Worm (Caenorhabditis elegans) whole organism, L4 larva: ENCODE data around the gene ver-4.

Experiments
- F10B5.3 ChIP-seq: sonication (generic microtip); optimal IDR thresholded peaks from 2 replicates; lab custom pipeline; 2016; ENCODE audit warnings: mild to moderate bottlenecking, missing genetic modification characterization, missing compliant biosample characterization
- R02D3.7 ChIP-seq: fragments of 150-350 bp; sonication (generic microtip); optimal IDR thresholded peaks from 3 replicates; lab custom pipeline; 2014; ENCODE audit warnings: missing biosample characterization, missing genetic modification characterization
- aha-1 ChIP-seq: fragments of 150-350 bp; peaks from one replicate; lab custom pipeline; 2014; ENCODE audit warnings: missing biosample characterization, missing genetic modification characterization
- arid-1 ChIP-seq: fragments of 200-800 bp; sonication (Bioruptor generic); conservative IDR thresholded peaks from 2 replicates; pipeline ENCODE4 v1.3.6; 2022; ENCODE audit warnings: missing genetic modification reagents, missing genetic modification characterization, missing compliant biosample characterization
- ceh-62 ChIP-seq: sonication (generic microtip); optimal IDR thresholded peaks from 2 replicates; lab custom pipeline; 2017; ENCODE audit warnings: missing biosample characterization, missing genetic modification characterization
- cey-2 ChIP-seq: sonication (generic microtip); optimal IDR thresholded peaks from 3 replicates; lab custom pipeline; 2017; ENCODE audit warnings: missing genetic modification characterization, mild to moderate bottlenecking, missing compliant biosample characterization, antibody characterized with exemption, borderline replicate concordance; ENCODE audit not compliant: insufficient read depth
- dmd-6 ChIP-seq: fragments of 200-800 bp; sonication (Bioruptor generic); IDR thresholded peaks from 2 replicates; pipeline ENCODE4 v1.3.6; 2022; ENCODE audit warnings: missing genetic modification reagents, missing genetic modification characterization, missing compliant biosample characterization
- dve-1 ChIP-seq: sonication (generic microtip); optimal IDR thresholded peaks from 2 replicates; lab custom pipeline; 2017; ENCODE audit warnings: antibody characterized with exemption, mild to moderate bottlenecking, missing genetic modification characterization, missing compliant biosample characterization; ENCODE audit not compliant: insufficient read depth
- fkh-10 ChIP-seq: fragments of 150-350 bp; optimal IDR thresholded peaks from 2 replicates; lab custom pipeline; 2014; ENCODE audit warnings: missing biosample characterization, missing genetic modification reagents, missing genetic modification characterization
- hlh-30 ChIP-seq: sonication (generic microtip); optimal IDR thresholded peaks from 2 replicates; lab custom pipeline; 2017; ENCODE audit warnings: antibody characterized with exemption, mild to moderate bottlenecking, missing genetic modification characterization, missing compliant biosample characterization; ENCODE audit not compliant: insufficient read depth
- lin-29 ChIP-seq: fragments of 200-800 bp; sonication (Bioruptor generic); IDR thresholded peaks from 2 replicates; pipeline ENCODE4 v1.3.6; 2022; ENCODE audit warnings: missing genetic modification reagents, missing genetic modification characterization, missing compliant biosample characterization
- lin-38 ChIP-seq: fragments of 200-800 bp; sonication (Bioruptor generic); IDR thresholded peaks from 2 replicates; pipeline ENCODE4 v1.3.6; 2022; ENCODE audit warnings: missing genetic modification reagents, missing genetic modification characterization, missing compliant biosample characterization
- lsy-2 ChIP-seq, 2 experiments: fragments of 150-350 bp in 1 of 2; sonication (generic microtip) in 1 of 2; optimal IDR thresholded peaks; 2 replicates each; lab custom pipeline; 2014 to 2017; ENCODE audit warnings: missing biosample characterization in 2 of 2, missing genetic modification characterization in 2 of 2
- mep-1 ChIP-seq: fragments of 150-350 bp; sonication (generic microtip); optimal IDR thresholded peaks from 3 replicates; lab custom pipeline; 2014; ENCODE audit warnings: missing biosample characterization, missing genetic modification characterization
- nhr-11 ChIP-seq: fragments of 150-350 bp; optimal IDR thresholded peaks from 2 replicates; lab custom pipeline; 2014; ENCODE audit warnings: missing biosample characterization, missing genetic modification characterization
- nhr-25 ChIP-seq: sonication (generic microtip); optimal IDR thresholded peaks from 2 replicates; lab custom pipeline; 2017; ENCODE audit warnings: missing genetic modification characterization, mild to moderate bottlenecking, missing compliant biosample characterization, antibody characterized with exemption, moderate library complexity, borderline replicate concordance; ENCODE audit not compliant: insufficient read depth
- nhr-28 ChIP-seq: fragments of 150-350 bp; optimal IDR thresholded peaks from 2 replicates; lab custom pipeline; 2014; ENCODE audit warnings: missing biosample characterization, missing genetic modification characterization
- pha-4 ChIP-seq, 2 experiments: fragments of 150-350 bp in 1 of 2; fragments of 200-800 bp in 1 of 2; sonication (Bioruptor generic) in 1 of 2; IDR thresholded peaks in 1 of 2; optimal IDR thresholded peaks in 1 of 2; 2 replicates each; pipeline versions ENCODE4 v1.3.6 to Lab custom; 2014 to 2022; ENCODE audit warnings: missing genetic modification characterization in 2 of 2, missing genetic modification reagents in 2 of 2, missing biosample characterization in 1 of 2, missing compliant biosample characterization in 1 of 2
- pqm-1 ChIP-seq: sonication (generic microtip); optimal IDR thresholded peaks from 2 replicates; lab custom pipeline; 2017; ENCODE audit warnings: missing biosample characterization, missing genetic modification characterization
- saeg-2 ChIP-seq: fragments of 200-800 bp; sonication (Bioruptor generic); IDR thresholded peaks from 2 replicates; pipeline ENCODE4 v1.3.6; 2022; ENCODE audit warnings: missing genetic modification reagents, missing genetic modification characterization, missing compliant biosample characterization
- sdz-12 ChIP-seq: fragments of 200-800 bp; sonication (Bioruptor generic); optimal IDR thresholded peaks from 2 replicates; lab custom pipeline; 2018; ENCODE audit warnings: mild to moderate bottlenecking, missing genetic modification characterization, missing compliant biosample characterization
- snpc-1.2 ChIP-seq: fragments of 200-800 bp; sonication (Bioruptor generic); IDR thresholded peaks from 2 replicates; pipeline ENCODE4 v1.3.6; 2022; ENCODE audit warnings: missing genetic modification reagents, missing genetic modification characterization, missing compliant biosample characterization
- spr-3 ChIP-seq: fragments of 200-800 bp; sonication (Bioruptor generic); optimal IDR thresholded peaks from 2 replicates; lab custom pipeline; 2018; ENCODE audit warnings: mild to moderate bottlenecking, missing genetic modification characterization, missing compliant biosample characterization
- unc-62 ChIP-seq, 3 experiments: fragments of 150-350 bp in 1 of 3; sonication (generic microtip); optimal IDR thresholded peaks in 2 of 3; peaks in 1 of 3; 1 replicate in 1 of 3; 2 replicates in 2 of 3; lab custom pipeline; 2014 to 2017; ENCODE audit warnings: missing biosample characterization in 3 of 3, missing genetic modification characterization in 3 of 3, missing genetic modification reagents in 3 of 3, missing genotype in 1 of 3
- ztf-11 ChIP-seq: fragments of 150-350 bp; optimal IDR thresholded peaks from 2 replicates; lab custom pipeline; 2014; ENCODE audit warnings: missing biosample characterization, missing genetic modification characterization

ver-4 gene

DNA sequence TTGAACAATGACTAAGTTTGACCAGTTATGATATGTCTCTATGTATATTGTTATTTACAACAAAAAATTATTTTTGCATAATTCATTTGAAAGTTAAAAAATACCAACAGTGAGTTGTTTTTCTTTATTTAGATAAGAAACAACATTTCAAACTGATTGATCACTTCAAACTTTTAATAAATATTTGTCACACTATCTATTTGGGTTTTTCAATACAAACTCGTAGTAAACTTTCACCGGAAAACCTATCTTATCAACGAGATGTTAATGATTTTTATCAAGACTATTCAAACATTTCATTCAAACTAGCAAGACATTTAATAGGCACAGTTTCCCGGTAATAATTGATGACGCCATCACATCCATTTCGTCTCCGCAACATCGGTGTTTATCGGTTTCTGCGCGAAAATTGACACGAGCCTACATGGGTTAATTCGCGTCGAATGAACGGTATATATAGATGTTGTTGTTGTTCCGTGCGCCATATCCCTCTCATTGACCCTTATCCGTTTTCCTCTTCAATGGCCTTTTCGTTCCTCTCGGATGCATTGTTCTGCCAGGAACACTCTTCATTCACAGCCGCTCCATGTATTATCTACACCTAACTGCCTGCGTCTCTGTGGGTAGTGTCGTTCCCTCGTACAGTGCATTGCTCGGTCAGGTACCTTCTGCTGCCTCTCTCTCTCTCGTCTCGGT, 8.2 kb downstream of the ver-4 start (continued):
- TF ChIP-seq snpc-1.2, result no peak
- TF ChIP-seq, all 104 proteins: peak for 10

DNA sequence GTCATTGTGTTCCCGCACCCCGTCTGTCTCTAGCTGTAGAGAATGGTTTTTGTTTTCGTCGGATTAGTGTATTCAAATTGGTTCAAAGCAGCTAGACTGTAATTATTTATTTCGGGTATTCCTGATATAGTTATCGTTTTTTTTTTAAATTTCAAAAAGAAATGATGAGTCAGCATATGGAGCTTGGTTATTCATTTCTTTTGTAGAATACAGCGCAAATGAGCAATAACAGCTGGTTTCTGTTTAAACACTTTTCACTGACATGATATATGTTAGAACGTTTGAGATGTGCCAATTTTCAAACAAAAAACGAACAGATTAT, 8.7 kb downstream of the ver-4 start:
- TF ChIP-seq unc-62 (GFP tag; optimal IDR thresholded peaks at IDR 0.05 in 1 of 2; lab: Kevin White, UChicago) (peak in 1 of 2 experiments; percentile 94), unc-62 (tag; optimal IDR thresholded peaks at IDR 0.05; lab: Kevin White, UChicago) (no peak), ztf-11 (tag; lab: Kevin White, UChicago) (no peak)

DNA sequence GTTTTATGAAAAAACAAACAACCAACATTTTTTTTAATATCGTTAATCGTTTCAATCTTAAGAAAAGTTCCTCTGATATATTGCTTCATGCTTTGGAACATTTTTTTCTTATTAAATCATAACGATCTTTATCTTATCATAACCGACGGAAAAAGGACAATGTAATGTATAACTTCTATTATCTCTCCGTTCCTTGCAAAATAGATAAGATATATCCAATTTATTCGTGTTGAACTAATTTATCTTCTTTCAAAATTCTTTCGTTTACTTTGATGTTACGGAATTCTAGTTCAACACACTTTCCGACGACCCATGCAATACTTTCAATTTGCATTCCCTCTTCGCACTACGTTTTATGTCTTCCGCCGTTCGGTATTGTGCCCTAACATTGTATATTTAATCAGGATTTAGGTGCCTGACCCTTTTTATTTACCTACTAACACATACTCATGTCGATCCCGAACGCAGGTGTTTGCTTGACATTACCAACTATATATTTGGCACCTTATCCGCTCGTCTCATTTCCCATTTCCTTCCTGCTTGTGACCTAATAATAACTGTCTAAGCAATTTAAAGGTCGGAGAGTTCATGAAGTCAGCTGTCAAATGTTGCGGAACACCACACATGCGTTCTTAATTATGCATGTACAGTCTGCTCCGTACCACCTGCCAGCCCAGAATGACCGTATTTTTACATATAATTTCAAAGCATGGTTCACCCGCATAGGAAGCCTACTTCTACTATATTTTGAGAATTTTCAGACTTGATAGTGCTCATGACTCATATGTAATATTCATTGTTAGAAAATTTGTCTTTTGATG, 9.4 kb downstream of the ver-4 start:
- TF ChIP-seq lin-38 (GFP tag; lab: Robert Waterston, UW), result no peak
- no peak for TF ChIP-seq pha-4 (GFP tag; IDR thresholded peaks at IDR 0.05; lab: Robert Waterston, UW)
- no peak for TF ChIP-seq pha-4 (tag; optimal IDR thresholded peaks at IDR 0.05; lab: Kevin White, UChicago)
- peak in 1 of 2 experiments; percentile 94 for TF ChIP-seq unc-62 (GFP tag; optimal IDR thresholded peaks at IDR 0.05 in 1 of 2; lab: Kevin White, UChicago)
- TF ChIP-seq unc-62 (tag; optimal IDR thresholded peaks at IDR 0.05; lab: Kevin White, UChicago), result no peak

ce11 chrX:10992177-10992576, 10.0 kb downstream of the ver-4 start, which contains the start of gene ver-3:
Gene ver-3, plus strand, starts transcription at chrX:10992477.
- TF ChIP-seq pqm-1 (tag; lab: Kevin White, UChicago) (peak; percentile 23), aha-1 (tag; lab: Kevin White, UChicago) (peak; percentile 64), dve-1 (tag; lab: Kevin White, UChicago) (peak; percentile 38), R02D3.7 (tag; lab: Kevin White, UChicago) (no peak)

ce11 chrX:10999176-10999575, 17.0 kb downstream of the ver-4 start, which contains the start of gene F59F3.6:
Gene F59F3.6, minus strand, starts transcription at chrX:10999276.
- TF ChIP-seq aha-1 (tag; lab: Kevin White, UChicago) (peak; percentile 45), nhr-11 (tag; lab: Kevin White, UChicago) (no peak)

ce11 chrX:11001750-11002149, 19.6 kb downstream of the ver-4 start, which contains the start of gene col-177:
Gene col-177, minus strand, starts transcription at chrX:11001850.
- TF ChIP-seq sdz-12 (GFP tag; lab: Kevin White, UChicago) (no peak), nhr-28 (no peak), nhr-25 (tag; lab: Kevin White, UChicago) (no peak), arid-1 (GFP tag; lab: Robert Waterston, UW) (no peak), mep-1 (tag; lab: Kevin White, UChicago) (no peak), saeg-2 (GFP tag; lab: Robert Waterston, UW) (no peak), dmd-6 (GFP tag; lab: Robert Waterston, UW) (no peak), lin-29 (GFP tag; lab: Robert Waterston, UW) (no peak), F10B5.3 (no peak), spr-3 (no peak)

- no peak for TF ChIP-seq hlh-30
- no peak for TF ChIP-seq cey-2 (tag; lab: Kevin White, UChicago)
- TF ChIP-seq fkh-10 (GFP tag; lab: Kevin White, UChicago), result no peak
- no peak for TF ChIP-seq ceh-62 (tag; lab: Kevin White, UChicago)
- TF ChIP-seq lsy-2 (tag; optimal IDR thresholded peaks at IDR 0.05; lab: Kevin White, UChicago), result no peak
Observed at ce11 chrX:11003701-11004100, 21.6 kb downstream of the ver-4 start.
